Worm (Caenorhabditis elegans) whole organism, young adult: ENCODE measurements around the gene algn-5.

Experiments used
- B0019.2 ChIP-seq: fragments of 200-800 bp; sonication (Bioruptor generic); conservative IDR thresholded peaks from 2 replicates; pipeline ENCODE4 v1.3.6; 2022; ENCODE audit warnings: missing genetic modification reagents, missing genetic modification characterization, missing compliant biosample characterization
- C17E4.6 ChIP-seq: fragments of 200-800 bp; sonication (Bioruptor generic); IDR thresholded peaks from 2 replicates; pipeline ENCODE4 v1.3.6; 2022; ENCODE audit warnings: missing genetic modification reagents, missing genetic modification characterization, missing compliant biosample characterization
- F37B4.10 ChIP-seq: fragments of 200-800 bp; sonication (Bioruptor generic); IDR thresholded peaks from 2 replicates; pipeline ENCODE4 v1.3.6; 2022; ENCODE audit warnings: missing genetic modification characterization, missing compliant biosample characterization
- F52B5.7 ChIP-seq: sonication (generic microtip); optimal IDR thresholded peaks from 2 replicates; lab custom pipeline; 2016; ENCODE audit warnings: mild to moderate bottlenecking, missing genetic modification characterization, missing compliant biosample characterization
- F55B11.4 ChIP-seq: sonication (generic microtip); optimal IDR thresholded peaks from 2 replicates; lab custom pipeline; 2016; ENCODE audit warnings: missing compliant biosample characterization, missing genetic modification characterization, borderline replicate concordance; ENCODE audit not compliant: insufficient read depth
- K12H6.12 ChIP-seq: fragments of 200-800 bp; sonication (Bioruptor generic); optimal IDR thresholded peaks from 2 replicates; lab custom pipeline; 2018; ENCODE audit warnings: mild to moderate bottlenecking, missing genetic modification characterization, missing compliant biosample characterization
- T07F8.4 ChIP-seq: sonication (generic microtip); optimal IDR thresholded peaks from 2 replicates; lab custom pipeline; 2016; ENCODE audit warnings: mild to moderate bottlenecking, missing genetic modification characterization, moderate library complexity, missing compliant biosample characterization
- Y56A3A.18 ChIP-seq: fragments of 200-800 bp; sonication (Bioruptor generic); IDR thresholded peaks from 2 replicates; pipeline ENCODE4 v1.3.6; 2022; ENCODE audit warnings: missing genetic modification reagents, missing genetic modification characterization, missing compliant biosample characterization
- Y79H2A.3 ChIP-seq: fragments of 200-800 bp; sonication (Bioruptor generic); conservative IDR thresholded peaks from 2 replicates; pipeline ENCODE4 v1.3.6; 2022; ENCODE audit warnings: missing genetic modification reagents, missing genetic modification characterization, missing compliant biosample characterization
- attf-3 ChIP-seq: fragments of 200-800 bp; sonication (Bioruptor generic); conservative IDR thresholded peaks from 2 replicates; pipeline ENCODE4 v1.3.6; 2022; ENCODE audit warnings: missing genetic modification reagents, missing genetic modification characterization, missing compliant biosample characterization
- ceh-27 ChIP-seq: fragments of 200-800 bp; sonication (Bioruptor generic); optimal IDR thresholded peaks from 2 replicates; lab custom pipeline; 2018; ENCODE audit warnings: mild to moderate bottlenecking, missing genetic modification characterization, moderate library complexity, missing compliant biosample characterization
- ceh-40 ChIP-seq: fragments of 200-800 bp; sonication (Bioruptor generic); IDR thresholded peaks from 2 replicates; pipeline ENCODE4 v1.3.6; 2022; ENCODE audit warnings: missing genetic modification characterization, missing compliant biosample characterization
- ceh-79 ChIP-seq: sonication (generic microtip); optimal IDR thresholded peaks from 2 replicates; lab custom pipeline; 2017; ENCODE audit warnings: mild to moderate bottlenecking, missing genetic modification characterization, missing compliant biosample characterization
- die-1 ChIP-seq: sonication (generic microtip); optimal IDR thresholded peaks from 2 replicates; lab custom pipeline; 2016; ENCODE audit warnings: missing genotype, mild to moderate bottlenecking, missing genetic modification characterization, missing compliant biosample characterization
- egrh-3 ChIP-seq: fragments of 200-800 bp; sonication (Bioruptor generic); IDR thresholded peaks from 2 replicates; pipeline ENCODE4 v1.3.6; 2022; ENCODE audit warnings: missing genetic modification reagents, missing genetic modification characterization, missing compliant biosample characterization
- ets-4 ChIP-seq: fragments of 200-800 bp; sonication (Bioruptor generic); optimal IDR thresholded peaks from 2 replicates; lab custom pipeline; 2018; ENCODE audit warnings: mild to moderate bottlenecking, missing genetic modification characterization, missing compliant biosample characterization
- him-1 ChIP-seq: sonication (generic microtip); optimal IDR thresholded peaks from 2 replicates; lab custom pipeline; 2016; ENCODE audit warnings: missing genotype, missing genetic modification reagents, missing genetic modification characterization, missing compliant biosample characterization
- hlh-12 ChIP-seq: sonication (generic microtip); optimal IDR thresholded peaks from 2 replicates; lab custom pipeline; 2016; ENCODE audit warnings: missing genetic modification characterization, missing compliant biosample characterization
- hmg-20 ChIP-seq: fragments of 200-800 bp; sonication (Bioruptor generic); IDR thresholded peaks from 2 replicates; pipeline ENCODE4 v1.3.6; 2022; ENCODE audit warnings: missing genetic modification reagents, missing genetic modification characterization, missing compliant biosample characterization
- hsf-1 ChIP-seq: fragments of 200-800 bp; sonication (Bioruptor generic); IDR thresholded peaks from 2 replicates; pipeline ENCODE4 v1.3.6; 2022; ENCODE audit warnings: missing genetic modification reagents, missing genetic modification characterization, missing compliant biosample characterization
- lag-1 ChIP-seq: fragments of 200-800 bp; sonication (Bioruptor generic); IDR thresholded peaks from 2 replicates; pipeline ENCODE4 v1.3.6; 2022; ENCODE audit warnings: missing genetic modification reagents, missing genetic modification characterization, missing compliant biosample characterization
- let-526 ChIP-seq: fragments of 200-800 bp; sonication (Bioruptor generic); IDR thresholded peaks from 2 replicates; pipeline ENCODE4 v1.3.6; 2022; ENCODE audit warnings: missing genetic modification reagents, missing genetic modification characterization, missing compliant biosample characterization
- let-607 ChIP-seq, 2 experiments: fragments of 200-800 bp in 1 of 2; sonication (Bioruptor generic) in 1 of 2; sonication (generic microtip) in 1 of 2; optimal IDR thresholded peaks; 2 replicates each; lab custom pipeline; 2016 to 2018; ENCODE audit warnings: mild to moderate bottlenecking in 2 of 2, missing compliant biosample characterization in 2 of 2, missing genetic modification characterization in 2 of 2, moderate library complexity in 2 of 2, missing genotype in 1 of 2
- lin-35 ChIP-seq, 3 experiments: fragments of 150-350 bp in 2 of 3; sonication (generic microtip) in 1 of 3; optimal IDR thresholded peaks; 2 replicates each; lab custom pipeline; 2014 to 2018; ENCODE audit warnings: missing biosample characterization in 3 of 3, missing genetic modification characterization in 3 of 3, missing genetic modification reagents in 3 of 3
- lin-40 ChIP-seq: sonication (generic microtip); optimal IDR thresholded peaks from 2 replicates; lab custom pipeline; 2016; ENCODE audit warnings: missing genetic modification characterization, mild to moderate bottlenecking, missing compliant biosample characterization, missing genotype, missing genetic modification reagents
- madf-6 ChIP-seq: fragments of 200-800 bp; sonication (Bioruptor generic); IDR thresholded peaks from 2 replicates; pipeline ENCODE4 v1.3.6; 2022; ENCODE audit warnings: missing genetic modification reagents, missing genetic modification characterization, missing compliant biosample characterization
- mes-4 ChIP-seq: sonication (generic microtip); optimal IDR thresholded peaks from 2 replicates; lab custom pipeline; 2016; ENCODE audit warnings: missing genotype, missing genetic modification characterization, missing compliant biosample characterization
- nhr-120 ChIP-seq: fragments of 200-800 bp; sonication (Bioruptor generic); IDR thresholded peaks from 2 replicates; pipeline ENCODE4 v1.3.6; 2022; ENCODE audit warnings: missing genetic modification characterization, missing compliant biosample characterization
- nhr-179 ChIP-seq: sonication (generic microtip); optimal IDR thresholded peaks from 2 replicates; lab custom pipeline; 2016; ENCODE audit warnings: mild to moderate bottlenecking, missing genetic modification characterization, missing compliant biosample characterization
- pbrm-1 ChIP-seq: fragments of 200-800 bp; sonication (Bioruptor generic); IDR thresholded peaks from 2 replicates; pipeline ENCODE4 v1.3.6; 2022; ENCODE audit warnings: missing genetic modification reagents, missing genetic modification characterization, missing compliant biosample characterization
- rcor-1 ChIP-seq: fragments of 200-800 bp; sonication (Bioruptor generic); IDR thresholded peaks from 2 replicates; pipeline ENCODE4 v1.3.6; 2022; ENCODE audit warnings: missing genetic modification reagents, missing genetic modification characterization, missing compliant biosample characterization
- rec-8 ChIP-seq, 2 experiments: sonication (generic microtip); optimal IDR thresholded peaks; 2 replicates each; lab custom pipeline; 2016; ENCODE audit warnings: mild to moderate bottlenecking in 2 of 2, missing genetic modification characterization in 2 of 2, missing genetic modification reagents in 2 of 2, missing genotype in 2 of 2, missing biosample characterization in 1 of 2, missing compliant biosample characterization in 1 of 2, moderate library complexity in 1 of 2
- repo-1 ChIP-seq: sonication (generic microtip); optimal IDR thresholded peaks from 2 replicates; lab custom pipeline; 2017; ENCODE audit warnings: mild to moderate bottlenecking, missing genetic modification characterization, missing compliant biosample characterization
- rpc-1 ChIP-seq, 2 experiments: fragments of 150-350 bp in 1 of 2; sonication (generic microtip) in 1 of 2; optimal IDR thresholded peaks; 2 replicates each; lab custom pipeline; 2014 to 2018; ENCODE audit warnings: missing biosample characterization in 1 of 2, missing genetic modification characterization in 1 of 2, missing genetic modification reagents in 1 of 2, missing genotype in 1 of 2
- sdz-38 ChIP-seq: sonication (generic microtip); optimal IDR thresholded peaks from 2 replicates; lab custom pipeline; 2016; ENCODE audit warnings: missing genotype, missing genetic modification characterization, missing compliant biosample characterization
- sea-2 ChIP-seq: fragments of 200-800 bp; sonication (Bioruptor generic); IDR thresholded peaks from 2 replicates; pipeline ENCODE4 v1.3.6; 2022; ENCODE audit warnings: missing genetic modification characterization, missing compliant biosample characterization
- snpc-4 ChIP-seq, 5 experiments: fragments of 150-350 bp in 1 of 5; sonication (generic microtip) in 4 of 5; optimal IDR thresholded peaks; 2 replicates each; lab custom pipeline; 2014 to 2018; ENCODE audit warnings: missing genetic modification characterization in 5 of 5, missing biosample characterization in 3 of 5, antibody characterized with exemption in 2 of 5, mild to moderate bottlenecking in 2 of 5, missing compliant biosample characterization in 2 of 5, missing genotype in 2 of 5, moderate library complexity in 2 of 5, missing genetic modification reagents in 1 of 5
- somi-1 ChIP-seq: fragments of 200-800 bp; sonication (Bioruptor generic); optimal IDR thresholded peaks from 2 replicates; lab custom pipeline; 2018; ENCODE audit warnings: mild to moderate bottlenecking, missing genetic modification characterization, missing compliant biosample characterization
- tbp1 ChIP-seq: fragments of 200-800 bp; sonication (Bioruptor generic); optimal IDR thresholded peaks from 2 replicates; lab custom pipeline; 2018; ENCODE audit warnings: mild to moderate bottlenecking, missing genetic modification characterization, missing compliant biosample characterization
- unc-62 ChIP-seq: fragments of 150-350 bp; optimal IDR thresholded peaks from 2 replicates; lab custom pipeline; 2014; ENCODE audit warnings: missing biosample characterization, missing genetic modification reagents, missing genetic modification characterization
- ztf-26 ChIP-seq: sonication (generic microtip); optimal IDR thresholded peaks from 2 replicates; lab custom pipeline; 2017; ENCODE audit warnings: missing genetic modification characterization, missing compliant biosample characterization
- ztf-28 ChIP-seq: fragments of 200-800 bp; sonication (Bioruptor generic); IDR thresholded peaks from 2 replicates; pipeline ENCODE4 v1.3.6; 2022; ENCODE audit warnings: missing genetic modification reagents, missing genetic modification characterization, missing compliant biosample characterization

The algn-5 gene

ce11 chrV:4190232-4190631 lies 5.1 kb upstream of the algn-5 start (continued):
- TF ChIP-seq F55B11.4 (tag; lab: Kevin White, UChicago) (no peak), somi-1 (GFP tag; lab: Kevin White, UChicago) (no peak), him-1 (tag; lab: Kevin White, UChicago) (no peak), lin-40 (tag; lab: Kevin White, UChicago) (no peak), ceh-27 (no peak), let-526 (GFP tag; lab: Robert Waterston, UW) (no peak), lag-1 (no peak), egrh-3 (GFP tag; lab: Robert Waterston, UW) (no peak), hsf-1 (GFP tag; lab: Robert Waterston, UW) (no peak), sdz-38 (tag; lab: Kevin White, UChicago) (no peak), Y56A3A.18 (GFP tag; lab: Robert Waterston, UW) (peak; percentile 81; the same call in 1 of the 2 replicates), T07F8.4 (tag; lab: Kevin White, UChicago) (no peak), ceh-40 (GFP tag; lab: Robert Waterston, UW) (no peak), let-607 (tag; optimal IDR thresholded peaks at IDR 0.05; lab: Kevin White, UChicago) (no peak), hlh-12 (tag; lab: Kevin White, UChicago) (no peak)

ce11 chrV:4192688-4193471 lies 2.5 kb upstream of the algn-5 start:
- no peak for TF ChIP-seq pbrm-1
- TF ChIP-seq lin-40 (tag; lab: Kevin White, UChicago): peak; percentile 24
- TF ChIP-seq ztf-26 (tag; lab: Kevin White, UChicago): peak; percentile 66
- no peak for TF ChIP-seq C17E4.6 (GFP tag; lab: Robert Waterston, UW)
- peak in 1 of 3 experiments; percentile 20 for TF ChIP-seq lin-35 (GFP tag; optimal IDR thresholded peaks at IDR 0.05; lab: Kevin White, UChicago)

DNA sequence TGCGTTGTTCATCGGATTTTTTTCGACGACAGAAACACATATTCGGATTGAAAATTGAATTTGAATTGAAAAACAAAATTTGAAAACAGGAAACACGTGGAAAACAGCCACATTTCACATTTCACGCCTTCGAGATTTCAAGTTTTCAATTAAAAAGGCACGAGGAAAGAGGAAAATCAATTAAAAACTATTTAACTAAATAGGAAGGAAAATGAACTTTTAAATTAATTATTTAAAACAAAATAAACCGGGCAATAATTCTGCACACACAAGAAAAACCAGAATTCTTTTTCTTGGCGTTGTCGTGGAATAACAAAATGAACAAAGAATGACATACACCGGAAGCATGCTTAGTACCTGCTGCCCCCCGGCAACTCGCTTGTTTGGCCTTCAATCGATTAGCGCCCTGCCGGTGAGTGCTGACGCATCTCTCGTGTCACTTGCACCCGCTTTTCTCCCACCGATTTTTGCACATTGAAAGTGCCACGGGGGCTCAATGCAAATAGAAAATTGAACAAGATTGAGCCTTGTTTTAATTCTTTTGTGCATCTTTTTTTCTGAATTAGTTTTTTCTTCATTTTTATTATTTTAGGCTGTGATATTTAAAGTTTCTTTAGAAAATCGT lies 678 bp upstream of the algn-5 start, which contains the start of gene Y45G5AM.9:
Gene Y45G5AM.9, minus strand, starts transcription at position 51 of the 625 bp plus-strand sequence.
- no peak for TF ChIP-seq mes-4 (tag; lab: Kevin White, UChicago)
- no peak for TF ChIP-seq sea-2 (GFP tag; lab: Robert Waterston, UW)
- no peak for TF ChIP-seq attf-3 (GFP tag; lab: Robert Waterston, UW)
- TF ChIP-seq ets-4: no peak
- TF ChIP-seq ceh-40 (GFP tag; lab: Robert Waterston, UW): no peak
- peak; percentile 37; the same call in 1 of the 2 replicates for TF ChIP-seq rcor-1 (GFP tag; lab: Robert Waterston, UW)
- peak; percentile 75 for TF ChIP-seq pbrm-1
- no peak for TF ChIP-seq snpc-4 (GFP tag; optimal IDR thresholded peaks at IDR 0.05; lab: Kevin White, UChicago)
- TF ChIP-seq snpc-4 (tag; optimal IDR thresholded peaks at IDR 0.05; lab: Kevin White, UChicago): peak in 3 of 4 experiments; percentile 19 to 53 (median 25)
- TF ChIP-seq nhr-179 (tag; lab: Kevin White, UChicago): no peak
- TF ChIP-seq hmg-20 (GFP tag; lab: Robert Waterston, UW): no peak
- no peak for TF ChIP-seq F37B4.10 (GFP tag; lab: Robert Waterston, UW)
- no peak for TF ChIP-seq somi-1 (GFP tag; lab: Kevin White, UChicago)
- TF ChIP-seq die-1 (tag; lab: Kevin White, UChicago): no peak
- TF ChIP-seq B0019.2 (GFP tag; lab: Robert Waterston, UW): no peak
- TF ChIP-seq tbp1 (GFP tag; lab: Kevin White, UChicago): peak; percentile 25
- TF ChIP-seq ceh-79: no peak
- TF ChIP-seq rec-8 (tag; optimal IDR thresholded peaks at IDR 0.05; lab: Kevin White, UChicago): no peak
- TF ChIP-seq rpc-1 (optimal IDR thresholded peaks at IDR 0.05; lab: Kevin White, UChicago): no peak
- no peak for TF ChIP-seq rpc-1 (tag; optimal IDR thresholded peaks at IDR 0.05; lab: Kevin White, UChicago)
- no peak for TF ChIP-seq ztf-28
- TF ChIP-seq madf-6 (GFP tag; lab: Robert Waterston, UW): no peak
- TF ChIP-seq K12H6.12 (tag; lab: Kevin White, UChicago): peak; percentile 47
- no peak for TF ChIP-seq F52B5.7
- no peak for TF ChIP-seq Y79H2A.3 (GFP tag; lab: Robert Waterston, UW)
- TF ChIP-seq repo-1 (tag; lab: Kevin White, UChicago): no peak
- no peak for TF ChIP-seq nhr-120 (GFP tag; lab: Robert Waterston, UW)
- TF ChIP-seq lag-1: no peak
- TF ChIP-seq unc-62 (GFP tag; lab: Kevin White, UChicago): no peak
